Worm (Caenorhabditis elegans) whole organism, young adult: ENCODE data around the gene ZC190.6.

Experiments
- B0019.2 ChIP-seq: fragments of 200-800 bp; sonication (Bioruptor generic); conservative IDR thresholded peaks from 2 replicates; pipeline ENCODE4 v1.3.6; 2022; ENCODE audit warnings: missing genetic modification reagents, missing genetic modification characterization, missing compliant biosample characterization
- C17E4.6 ChIP-seq: fragments of 200-800 bp; sonication (Bioruptor generic); IDR thresholded peaks from 2 replicates; pipeline ENCODE4 v1.3.6; 2022; ENCODE audit warnings: missing genetic modification reagents, missing genetic modification characterization, missing compliant biosample characterization
- D2030.7 ChIP-seq: fragments of 200-800 bp; sonication (Bioruptor generic); IDR thresholded peaks from 2 replicates; pipeline ENCODE4 v1.3.6; 2022; ENCODE audit warnings: missing genetic modification reagents, missing genetic modification characterization, missing compliant biosample characterization
- F10E7.11 ChIP-seq: sonication (generic microtip); optimal IDR thresholded peaks from 2 replicates; lab custom pipeline; 2017; ENCODE audit warnings: mild to moderate bottlenecking, missing genetic modification characterization, moderate library complexity, missing compliant biosample characterization
- F33H1.4 ChIP-seq: fragments of 200-800 bp; sonication (Bioruptor generic); IDR thresholded peaks from 2 replicates; pipeline ENCODE4 v1.3.6; 2022; ENCODE audit warnings: missing genetic modification reagents, missing genetic modification characterization, missing compliant biosample characterization
- F37B4.10 ChIP-seq: fragments of 200-800 bp; sonication (Bioruptor generic); IDR thresholded peaks from 2 replicates; pipeline ENCODE4 v1.3.6; 2022; ENCODE audit warnings: missing genetic modification characterization, missing compliant biosample characterization
- F49E8.2 ChIP-seq: sonication (generic microtip); optimal IDR thresholded peaks from 3 replicates; lab custom pipeline; 2017; ENCODE audit warnings: missing genetic modification characterization, mild to moderate bottlenecking, missing compliant biosample characterization, antibody characterized with exemption, moderate library complexity; ENCODE audit not compliant: insufficient read depth
- K12H6.12 ChIP-seq: fragments of 200-800 bp; sonication (Bioruptor generic); optimal IDR thresholded peaks from 2 replicates; lab custom pipeline; 2018; ENCODE audit warnings: mild to moderate bottlenecking, missing genetic modification characterization, missing compliant biosample characterization
- Y53F4B.3 ChIP-seq: fragments of 200-800 bp; sonication (Bioruptor generic); IDR thresholded peaks from 2 replicates; pipeline ENCODE4 v1.3.6; 2022; ENCODE audit warnings: missing genetic modification reagents, missing genetic modification characterization, missing compliant biosample characterization
- Y56A3A.18 ChIP-seq: fragments of 200-800 bp; sonication (Bioruptor generic); IDR thresholded peaks from 2 replicates; pipeline ENCODE4 v1.3.6; 2022; ENCODE audit warnings: missing genetic modification reagents, missing genetic modification characterization, missing compliant biosample characterization
- Y67H2A.10 ChIP-seq: fragments of 200-800 bp; sonication (Bioruptor generic); conservative IDR thresholded peaks from 2 replicates; pipeline ENCODE4 v1.3.6; 2022; ENCODE audit warnings: missing genetic modification reagents, missing genetic modification characterization, missing compliant biosample characterization
- ZK185.1 ChIP-seq: sonication (generic microtip); optimal IDR thresholded peaks from 2 replicates; lab custom pipeline; 2016; ENCODE audit warnings: mild to moderate bottlenecking, missing genetic modification characterization, missing compliant biosample characterization; ENCODE audit not compliant: poor library complexity, severe bottlenecking
- akir-1 ChIP-seq: fragments of 200-800 bp; sonication (Bioruptor generic); optimal IDR thresholded peaks from 2 replicates; lab custom pipeline; 2018; ENCODE audit warnings: mild to moderate bottlenecking, missing genetic modification characterization, moderate library complexity, missing compliant biosample characterization
- aptf-3 ChIP-seq: fragments of 200-800 bp; sonication (Bioruptor generic); IDR thresholded peaks from 2 replicates; pipeline ENCODE4 v1.3.6; 2022; ENCODE audit warnings: missing genetic modification characterization, missing compliant biosample characterization
- athp-1 ChIP-seq: sonication (generic microtip); optimal IDR thresholded peaks from 2 replicates; lab custom pipeline; 2017; ENCODE audit warnings: mild to moderate bottlenecking, missing genetic modification characterization, missing compliant biosample characterization
- ceh-27 ChIP-seq: fragments of 200-800 bp; sonication (Bioruptor generic); optimal IDR thresholded peaks from 2 replicates; lab custom pipeline; 2018; ENCODE audit warnings: mild to moderate bottlenecking, missing genetic modification characterization, moderate library complexity, missing compliant biosample characterization
- ceh-40 ChIP-seq: fragments of 200-800 bp; sonication (Bioruptor generic); IDR thresholded peaks from 2 replicates; pipeline ENCODE4 v1.3.6; 2022; ENCODE audit warnings: missing genetic modification characterization, missing compliant biosample characterization
- ceh-91 ChIP-seq: fragments of 200-800 bp; sonication (Bioruptor generic); IDR thresholded peaks from 2 replicates; pipeline ENCODE4 v1.3.6; 2022; ENCODE audit warnings: missing genetic modification reagents, missing genetic modification characterization, missing compliant biosample characterization
- dox-1 ChIP-seq: fragments of 200-800 bp; sonication (Bioruptor generic); IDR thresholded peaks from 2 replicates; pipeline ENCODE4 v1.3.6; 2022; ENCODE audit warnings: missing genetic modification reagents, missing genetic modification characterization, missing compliant biosample characterization
- efl-1 ChIP-seq: fragments of 150-350 bp; optimal IDR thresholded peaks from 2 replicates; lab custom pipeline; 2014; ENCODE audit warnings: missing biosample characterization, missing genetic modification reagents, missing genetic modification characterization
- ekl-4 ChIP-seq: fragments of 200-800 bp; sonication (Bioruptor generic); IDR thresholded peaks from 2 replicates; pipeline ENCODE4 v1.3.6; 2022; ENCODE audit warnings: missing genetic modification reagents, missing genetic modification characterization, missing compliant biosample characterization
- fkh-3 ChIP-seq: sonication (generic microtip); optimal IDR thresholded peaks from 2 replicates; lab custom pipeline; 2016; ENCODE audit warnings: mild to moderate bottlenecking, missing genetic modification characterization, missing compliant biosample characterization
- hmg-1.2 ChIP-seq: fragments of 200-800 bp; sonication (Bioruptor generic); IDR thresholded peaks from 2 replicates; pipeline ENCODE4 v1.3.6; 2022; ENCODE audit warnings: missing genetic modification reagents, missing genetic modification characterization, missing compliant biosample characterization
- lag-1 ChIP-seq: fragments of 200-800 bp; sonication (Bioruptor generic); IDR thresholded peaks from 2 replicates; pipeline ENCODE4 v1.3.6; 2022; ENCODE audit warnings: missing genetic modification reagents, missing genetic modification characterization, missing compliant biosample characterization
- lin-26 ChIP-seq: fragments of 200-800 bp; sonication (Bioruptor generic); IDR thresholded peaks from 2 replicates; pipeline ENCODE4 v1.3.6; 2022; ENCODE audit warnings: missing genetic modification reagents, missing genetic modification characterization, missing compliant biosample characterization
- lin-40 ChIP-seq: sonication (generic microtip); optimal IDR thresholded peaks from 2 replicates; lab custom pipeline; 2016; ENCODE audit warnings: missing genetic modification characterization, mild to moderate bottlenecking, missing compliant biosample characterization, missing genotype, missing genetic modification reagents
- lsl-1 ChIP-seq: fragments of 200-800 bp; sonication (Bioruptor generic); optimal IDR thresholded peaks from 2 replicates; lab custom pipeline; 2018; ENCODE audit warnings: mild to moderate bottlenecking, missing genetic modification characterization, moderate library complexity, missing compliant biosample characterization
- madf-3 ChIP-seq: fragments of 200-800 bp; sonication (Bioruptor generic); IDR thresholded peaks from 2 replicates; pipeline ENCODE4 v1.3.6; 2022; ENCODE audit warnings: missing genetic modification reagents, missing genetic modification characterization, missing compliant biosample characterization
- mel-28 ChIP-seq: sonication (generic microtip); optimal IDR thresholded peaks from 2 replicates; lab custom pipeline; 2016; ENCODE audit warnings: borderline replicate concordance, mild to moderate bottlenecking, missing genetic modification characterization, missing compliant biosample characterization
- nfya-2 ChIP-seq: fragments of 200-800 bp; sonication (Bioruptor generic); IDR thresholded peaks from 2 replicates; pipeline ENCODE4 v1.3.6; 2022; ENCODE audit warnings: missing genetic modification reagents, missing genetic modification characterization, missing compliant biosample characterization
- nhr-179 ChIP-seq: sonication (generic microtip); optimal IDR thresholded peaks from 2 replicates; lab custom pipeline; 2016; ENCODE audit warnings: mild to moderate bottlenecking, missing genetic modification characterization, missing compliant biosample characterization
- nhr-90 ChIP-seq: sonication (generic microtip); optimal IDR thresholded peaks from 2 replicates; lab custom pipeline; 2016; ENCODE audit warnings: missing genotype, mild to moderate bottlenecking, missing genetic modification characterization, missing compliant biosample characterization
- pbrm-1 ChIP-seq: fragments of 200-800 bp; sonication (Bioruptor generic); IDR thresholded peaks from 2 replicates; pipeline ENCODE4 v1.3.6; 2022; ENCODE audit warnings: missing genetic modification reagents, missing genetic modification characterization, missing compliant biosample characterization
- snpc-1.3 ChIP-seq: sonication (generic microtip); optimal IDR thresholded peaks from 2 replicates; lab custom pipeline; 2017; ENCODE audit warnings: missing genetic modification characterization, mild to moderate bottlenecking, missing compliant biosample characterization, antibody characterized with exemption, moderate library complexity, missing genotype, missing genetic modification reagents; ENCODE audit not compliant: insufficient read depth
- snpc-4 ChIP-seq, 5 experiments: fragments of 150-350 bp in 1 of 5; sonication (generic microtip) in 4 of 5; optimal IDR thresholded peaks; 2 replicates each; lab custom pipeline; 2014 to 2018; ENCODE audit warnings: missing genetic modification characterization in 5 of 5, missing biosample characterization in 3 of 5, antibody characterized with exemption in 2 of 5, mild to moderate bottlenecking in 2 of 5, missing compliant biosample characterization in 2 of 5, missing genotype in 2 of 5, moderate library complexity in 2 of 5, missing genetic modification reagents in 1 of 5
- sptf-2 ChIP-seq: fragments of 200-800 bp; sonication (Bioruptor generic); optimal IDR thresholded peaks from 2 replicates; lab custom pipeline; 2018; ENCODE audit warnings: mild to moderate bottlenecking, missing genetic modification characterization, missing compliant biosample characterization
- tlf-1 ChIP-seq: fragments of 200-800 bp; sonication (Bioruptor generic); optimal IDR thresholded peaks from 2 replicates; lab custom pipeline; 2018; ENCODE audit warnings: mild to moderate bottlenecking, missing genetic modification characterization, missing compliant biosample characterization
- zfh-2 ChIP-seq: fragments of 200-800 bp; sonication (Bioruptor generic); conservative IDR thresholded peaks from 2 replicates; pipeline ENCODE4 v1.3.6; 2022; ENCODE audit warnings: missing genetic modification reagents, missing genetic modification characterization, missing compliant biosample characterization
- zim-3 ChIP-seq: sonication (generic microtip); optimal IDR thresholded peaks from 2 replicates; lab custom pipeline; 2017; ENCODE audit warnings: mild to moderate bottlenecking, missing genetic modification characterization, moderate library complexity, missing compliant biosample characterization
- ztf-22 ChIP-seq: fragments of 200-800 bp; sonication (Bioruptor generic); optimal IDR thresholded peaks from 2 replicates; lab custom pipeline; 2018; ENCODE audit warnings: mild to moderate bottlenecking, missing genetic modification characterization, moderate library complexity, missing compliant biosample characterization
- ztf-6 ChIP-seq: fragments of 200-800 bp; sonication (Bioruptor generic); IDR thresholded peaks from 2 replicates; pipeline ENCODE4 v1.3.6; 2022; ENCODE audit warnings: missing genetic modification reagents, missing genetic modification characterization, missing compliant biosample characterization

Gene ZC190.6

DNA sequence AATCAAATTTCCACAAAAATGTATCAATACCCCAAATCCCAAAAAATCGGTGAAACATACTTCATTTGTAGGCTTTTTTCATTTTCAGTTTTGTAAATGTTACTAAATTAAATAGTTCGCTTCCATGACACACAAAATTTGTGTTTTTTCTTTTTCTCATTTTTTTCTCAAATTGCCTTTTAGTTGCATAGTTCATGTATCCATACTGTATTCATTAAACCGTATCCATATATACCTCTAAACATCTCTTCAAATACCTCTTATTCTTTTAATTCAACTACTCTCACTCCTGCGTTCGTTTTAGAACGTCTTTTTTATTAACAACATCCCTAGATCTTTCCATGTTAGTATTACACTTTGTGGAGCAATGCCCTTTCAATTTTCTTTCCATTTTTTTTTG is 6.3 kb downstream of the ZC190.6 start (continued):
- no peak for TF ChIP-seq Y67H2A.10 (GFP tag; lab: Robert Waterston, UW)

DNA sequence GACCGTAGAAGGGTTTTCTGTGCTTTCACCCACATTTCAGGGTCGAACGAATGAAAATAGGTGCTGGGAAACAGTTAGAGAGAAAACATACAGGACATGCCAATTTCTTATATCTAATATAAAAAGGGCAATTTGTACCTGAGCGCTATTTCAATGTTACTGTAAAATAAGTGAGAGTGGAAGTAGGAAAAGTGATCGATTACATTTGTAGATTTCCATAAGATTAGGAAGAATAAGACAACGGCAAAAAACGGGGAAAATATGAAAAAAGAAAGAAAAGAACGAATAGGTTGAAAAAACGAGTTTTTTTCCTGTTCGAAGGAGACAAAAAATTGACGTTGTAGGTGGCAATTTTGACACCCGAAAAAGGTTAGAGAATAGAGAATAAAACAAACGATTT is 8.9 kb downstream of the ZC190.6 start:
- no peak for TF ChIP-seq pbrm-1
- no peak for TF ChIP-seq nhr-90
- no peak for TF ChIP-seq ceh-40 (GFP tag; lab: Robert Waterston, UW)
- TF ChIP-seq ztf-22 (GFP tag; lab: Kevin White, UChicago): no peak
- no peak for TF ChIP-seq K12H6.12 (tag; lab: Kevin White, UChicago)
- TF ChIP-seq madf-3 (GFP tag; lab: Robert Waterston, UW): no peak
- TF ChIP-seq lsl-1 (GFP tag; lab: Kevin White, UChicago): no peak
- TF ChIP-seq F49E8.2 (tag; lab: Kevin White, UChicago): no peak
- no peak for TF ChIP-seq snpc-1.3 (tag; lab: Kevin White, UChicago)
- no peak for TF ChIP-seq F37B4.10 (GFP tag; lab: Robert Waterston, UW)

DNA sequence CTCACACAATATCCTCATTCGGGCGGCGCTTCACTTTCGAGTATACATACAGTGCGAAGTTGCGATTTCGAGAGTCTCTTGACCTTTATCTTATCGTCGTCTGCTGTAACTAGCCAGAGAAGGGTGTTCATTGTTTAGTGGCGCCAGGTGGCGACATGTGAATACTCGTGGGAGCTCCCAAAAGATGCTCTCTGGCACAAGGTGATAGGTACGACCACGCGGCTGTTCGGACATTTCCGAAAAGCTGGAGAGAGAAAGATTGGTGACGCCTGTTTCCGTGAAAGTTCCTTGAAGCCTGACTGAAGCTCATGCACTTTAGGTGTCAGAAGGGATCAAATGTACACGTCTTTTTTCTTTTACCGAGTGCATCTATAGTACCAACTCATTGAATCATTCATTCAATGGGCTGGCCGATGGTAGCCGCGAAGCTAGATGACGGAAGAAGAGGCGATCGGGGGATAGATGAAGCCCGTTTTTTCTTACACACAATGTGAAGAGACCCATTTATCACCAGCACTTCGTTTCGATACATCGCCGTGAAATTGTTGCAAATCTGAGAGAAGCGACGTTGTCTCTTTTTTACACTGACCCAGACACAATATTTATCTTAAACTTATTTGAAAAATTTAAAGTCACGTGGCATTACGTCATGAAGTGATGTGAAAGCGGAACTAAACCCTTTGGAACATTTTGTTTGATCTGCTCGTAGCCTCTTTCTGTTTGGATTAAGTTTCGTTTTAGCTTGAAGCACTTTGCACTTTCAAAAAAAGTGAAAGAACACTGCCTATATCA is 9.7 kb downstream of the ZC190.6 start:
- TF ChIP-seq aptf-3 (no peak), snpc-1.3 (tag; lab: Kevin White, UChicago) (no peak), tlf-1 (GFP tag; lab: Kevin White, UChicago) (no peak), hmg-1.2 (GFP tag; lab: Robert Waterston, UW) (no peak), Y56A3A.18 (GFP tag; lab: Robert Waterston, UW) (no peak), efl-1 (GFP tag; lab: Kevin White, UChicago) (no peak), ekl-4 (no peak), Y53F4B.3 (GFP tag; lab: Robert Waterston, UW) (no peak), lin-26 (GFP tag; lab: Robert Waterston, UW) (no peak), zfh-2 (GFP tag; lab: Robert Waterston, UW) (no peak), ZK185.1 (tag; lab: Kevin White, UChicago) (no peak), lin-40 (no peak), B0019.2 (GFP tag; lab: Robert Waterston, UW) (no peak), F33H1.4 (GFP tag; lab: Robert Waterston, UW) (no peak)

DNA sequence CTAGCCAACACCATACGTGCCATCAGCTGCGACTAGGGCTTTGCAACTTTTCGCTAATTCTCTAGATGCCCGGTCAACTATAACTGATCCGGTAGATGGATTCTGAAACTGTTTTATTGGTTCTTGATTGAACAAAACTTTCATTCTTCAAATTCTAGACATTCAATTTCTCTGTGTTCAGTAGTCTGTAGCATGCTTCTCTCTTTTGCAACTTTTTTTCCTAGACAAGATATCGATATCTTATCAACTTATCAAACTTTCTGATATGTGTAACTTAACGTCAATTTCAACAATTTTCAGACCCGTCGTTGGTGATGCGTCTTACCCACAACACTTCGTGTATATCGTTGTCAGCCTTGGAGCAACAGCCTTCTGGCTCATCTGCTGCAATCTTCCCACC is 11.3 kb downstream of the ZC190.6 start, which contains the start of gene ZC190.4:
ZC190.4 (plus strand) TSS at position 301 of the 400 bp plus-strand sequence.
- no peak for TF ChIP-seq aptf-3
- TF ChIP-seq C17E4.6 (GFP tag; lab: Robert Waterston, UW): no peak
- TF ChIP-seq ztf-6 (GFP tag; lab: Robert Waterston, UW): no peak
- no peak for TF ChIP-seq athp-1 (tag; lab: Kevin White, UChicago)
- no peak for TF ChIP-seq F10E7.11
- TF ChIP-seq zim-3 (tag; lab: Kevin White, UChicago): no peak
- TF ChIP-seq D2030.7: no peak
- TF ChIP-seq nfya-2 (GFP tag; lab: Robert Waterston, UW): no peak
- no peak for TF ChIP-seq fkh-3
- TF ChIP-seq dox-1: no peak
- TF ChIP-seq lag-1 (GFP tag; lab: Robert Waterston, UW): no peak
- no peak for TF ChIP-seq tlf-1 (GFP tag; lab: Kevin White, UChicago)
- no peak for TF ChIP-seq ceh-91
- TF ChIP-seq ceh-27 (GFP tag; lab: Kevin White, UChicago): no peak
- TF ChIP-seq sptf-2: no peak
- no peak for TF ChIP-seq akir-1 (GFP tag; lab: Kevin White, UChicago)
- no peak for TF ChIP-seq nhr-179 (tag; lab: Kevin White, UChicago)
- no peak for TF ChIP-seq snpc-4 (GFP tag; optimal IDR thresholded peaks at IDR 0.05; lab: Kevin White, UChicago)
- no peak for TF ChIP-seq snpc-4 (tag; optimal IDR thresholded peaks at IDR 0.05; lab: Kevin White, UChicago)
- TF ChIP-seq mel-28 (tag; lab: Kevin White, UChicago): no peak
